Fruit fly (Drosophila melanogaster): ENCODE data around the gene mtDNA-helicase.

The mtDNA-helicase gene

DNA sequence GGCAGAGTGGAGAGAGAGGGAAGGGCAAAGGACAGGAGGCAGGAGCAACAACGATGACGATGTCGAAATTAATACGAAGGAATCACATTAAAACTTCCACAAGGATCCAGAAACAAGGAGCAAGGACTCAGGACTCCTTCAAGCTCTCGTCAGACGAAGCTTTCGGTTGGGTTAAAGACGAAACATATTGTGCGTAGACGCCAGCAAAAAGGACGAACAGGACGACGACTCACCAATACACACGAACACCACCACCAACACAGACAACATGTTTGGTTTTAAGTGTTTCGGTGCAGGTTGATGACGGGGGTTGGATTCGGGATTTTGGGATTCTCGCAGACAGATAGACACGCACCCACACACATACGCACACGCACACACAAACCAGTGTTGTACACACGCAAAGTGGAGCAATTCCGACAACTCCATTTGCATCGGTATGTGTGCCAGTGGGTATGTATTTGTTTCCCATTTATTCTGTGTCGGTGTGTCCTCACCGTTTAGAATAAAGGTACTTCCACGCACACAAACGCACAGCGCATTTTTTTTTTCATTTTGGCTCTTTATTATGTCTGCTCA is 10.8 kb downstream of the mtDNA-helicase start (continued):
- TF ChIP-seq scrt (GFP tag; optimal IDR thresholded peaks at IDR 0.05) (peak; percentile 18), CG9609 (GFP tag; optimal IDR thresholded peaks at IDR 0.05) (no peak), CG10543 (GFP tag; optimal IDR thresholded peaks at IDR 0.05) (peak; percentile 26), zen (tag; optimal IDR thresholded peaks at IDR 0.05) (no peak), gce (GFP tag; IDR thresholded peaks at IDR 0.05) (no peak), Ravus (GFP tag; IDR thresholded peaks at IDR 0.05) (no peak), Ets65A (GFP tag) (peak; percentile 31), CG9437 (GFP tag; optimal IDR thresholded peaks at IDR 0.05) (no peak), ewg (GFP tag; optimal IDR thresholded peaks at IDR 0.05) (no peak), CG2199 (GFP tag; IDR thresholded peaks at IDR 0.05) (no peak), CG13894 (tag; optimal IDR thresholded peaks at IDR 0.05) (no peak), lmd (GFP tag; IDR thresholded peaks at IDR 0.05) (no peak), CG3163 (GFP tag; optimal IDR thresholded peaks at IDR 0.05) (no peak), CG12769 (tag; optimal IDR thresholded peaks at IDR 0.05) (no peak), Mes4 (GFP tag; optimal IDR thresholded peaks at IDR 0.05) (no peak), CG7372 (GFP tag; IDR thresholded peaks at IDR 0.05) (no peak), CG15073 (GFP tag; optimal IDR thresholded peaks at IDR 0.05) (no peak), Awh (GFP tag; IDR thresholded peaks at IDR 0.05) (no peak), fd96Cb (tag; optimal IDR thresholded peaks at IDR 0.05) (no peak), Usf (GFP tag; optimal IDR thresholded peaks at IDR 0.05) (no peak), ac (GFP tag; optimal IDR thresholded peaks at IDR 0.05) (no peak), mirr (GFP tag; optimal IDR thresholded peaks at IDR 0.05) (peak; percentile 58), Xbp1 (GFP tag; optimal IDR thresholded peaks at IDR 0.05) (no peak), CG31441 (GFP tag; IDR thresholded peaks at IDR 0.05) (no peak), CG11695 (GFP tag; IDR thresholded peaks at IDR 0.05) (no peak), Oli (tag; optimal IDR thresholded peaks at IDR 0.05) (no peak), knrl (GFP tag; IDR thresholded peaks at IDR 0.05; ENCODE audit: partially characterized antibody) (0 out of 3 replicates have a peak, but pooled peaks have one; percentile 11), dati (GFP tag; IDR thresholded peaks at IDR 0.05) (0 out of 2 replicates have a peak, but pooled peaks have one; percentile 8), dmrt99B (tag; optimal IDR thresholded peaks at IDR 0.05) (no peak), CG4707 (GFP tag; optimal IDR thresholded peaks at IDR 0.05) (no peak), CG32772 (GFP tag; IDR thresholded peaks at IDR 0.05) (no peak), CG2889 (GFP tag; IDR thresholded peaks at IDR 0.05) (no peak), Deaf1 (tag; optimal IDR thresholded peaks at IDR 0.05) (peak; percentile 68), CHES-1-like (GFP tag; optimal IDR thresholded peaks at IDR 0.05) (no peak), Hmr (GFP tag; optimal IDR thresholded peaks at IDR 0.05) (no peak), vfl (GFP tag; optimal IDR thresholded peaks at IDR 0.05) (no peak), CG5180 (GFP tag; optimal IDR thresholded peaks at IDR 0.05) (no peak)

DNA sequence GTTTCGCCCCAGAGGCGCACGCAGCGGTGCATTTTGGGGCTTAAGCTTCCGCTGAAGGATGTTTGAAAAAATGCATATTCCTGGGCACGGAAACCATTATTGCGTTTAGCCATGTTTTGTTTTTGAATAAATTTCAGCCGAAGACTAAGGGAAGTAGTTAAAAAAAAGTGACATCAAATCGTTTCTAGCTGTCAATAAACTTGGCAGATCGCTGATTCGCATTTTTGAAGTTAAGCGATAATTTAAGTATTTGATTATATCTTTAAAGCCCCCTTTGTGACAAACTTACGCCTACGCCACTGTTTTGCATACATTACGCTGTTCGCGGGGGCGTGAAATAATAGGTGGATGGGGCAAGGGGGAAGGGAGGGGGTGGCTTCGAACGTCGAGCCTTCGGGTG is 28.9 kb downstream of the mtDNA-helicase start:
- TF ChIP-seq nau (GFP tag; optimal IDR thresholded peaks at IDR 0.05) (no peak), vvl (GFP tag; IDR thresholded peaks at IDR 0.05) (peak; percentile 28; the same call in 1 of the 2 replicates), CG3065 (GFP tag; optimal IDR thresholded peaks at IDR 0.05) (no peak), cwo (GFP tag; optimal IDR thresholded peaks at IDR 0.05) (peak; percentile 34), lilli (GFP tag; optimal IDR thresholded peaks at IDR 0.05) (peak; percentile 51), tll (GFP tag; optimal IDR thresholded peaks at IDR 0.05) (no peak), Med (GFP tag) (no peak), klu (GFP tag; IDR thresholded peaks at IDR 0.05) (peak; percentile 33; the same call in 1 of the 2 replicates), Sox102F (GFP tag; optimal IDR thresholded peaks at IDR 0.05) (peak; percentile 40), amos (GFP tag; IDR thresholded peaks at IDR 0.05; ENCODE audit: partially characterized antibody) (no peak), Myb (GFP tag; optimal IDR thresholded peaks at IDR 0.05) (peak; percentile 6), CG18599 (GFP tag; optimal IDR thresholded peaks at IDR 0.05) (peak; percentile 79), CG9215 (GFP tag; IDR thresholded peaks at IDR 0.05) (0 out of 2 replicates have a peak, but pooled peaks have one; percentile 26), ATbp (GFP tag; optimal IDR thresholded peaks at IDR 0.05) (peak; percentile 2), CG1603 (tag; optimal IDR thresholded peaks at IDR 0.05) (no peak)

Measured in whole organism, embryonic.